Worm (Caenorhabditis elegans): ENCODE measurements around the gene nep-8.

- no peak for TF ChIP-seq sptf-1 (tag; optimal IDR thresholded peaks at IDR 0.05)
- TF ChIP-seq elt-1 (tag; optimal IDR thresholded peaks at IDR 0.05; ENCODE audit: borderline replicate concordance, insufficient read depth), result no peak
- TF ChIP-seq sem-2 (GFP tag; optimal IDR thresholded peaks at IDR 0.05), result no peak
- TF ChIP-seq bed-3 (GFP tag; optimal IDR thresholded peaks at IDR 0.05), result no peak
- no peak for TF ChIP-seq zip-8 (tag; optimal IDR thresholded peaks at IDR 0.05)
- no peak for TF ChIP-seq lsy-2 (tag; optimal IDR thresholded peaks at IDR 0.05)
- TF ChIP-seq ztf-11 (tag; optimal IDR thresholded peaks at IDR 0.05), result no peak
- TF ChIP-seq snpc-4 (tag; optimal IDR thresholded peaks at IDR 0.05), result no peak
- no peak for TF ChIP-seq nhr-76 (tag; optimal IDR thresholded peaks at IDR 0.05)
- TF ChIP-seq unc-39 (tag; optimal IDR thresholded peaks at IDR 0.05), result no peak
Measured at ce11 chrII:3368097-3368496, 35.5 kb upstream of the nep-8 start, which contains the start of gene Y49F6C.7.
